Worm (Caenorhabditis elegans) whole organism, midembryonic: Measurements from ENCODE around the gene prk-2.

Experiments
- T22C8.4 ChIP-seq: fragments of 200-800 bp; sonication (Bioruptor generic); IDR thresholded peaks from 2 replicates; pipeline ENCODE4 v1.3.6; 2022; ENCODE audit warnings: missing genetic modification characterization, missing compliant biosample characterization
- cog-1 ChIP-seq: sonication (generic microtip); optimal IDR thresholded peaks from 2 replicates; lab custom pipeline; 2016; ENCODE audit warnings: missing genetic modification characterization, missing compliant biosample characterization
- klf-2 ChIP-seq: fragments of 200-800 bp; sonication (Bioruptor generic); conservative IDR thresholded peaks from 2 replicates; pipeline ENCODE4 v1.3.6; 2022; ENCODE audit warnings: missing genetic modification reagents, missing genetic modification characterization, missing compliant biosample characterization
- tab-1 ChIP-seq: fragments of 200-800 bp; sonication (Bioruptor generic); IDR thresholded peaks from 2 replicates; pipeline ENCODE4 v1.3.6; 2022; ENCODE audit warnings: missing genetic modification characterization, missing compliant biosample characterization
- ztf-23 ChIP-seq: fragments of 200-800 bp; sonication (Bioruptor generic); IDR thresholded peaks from 2 replicates; pipeline ENCODE4 v1.3.6; 2022; ENCODE audit warnings: missing genetic modification reagents, missing genetic modification characterization, missing compliant biosample characterization
- ztf-29 ChIP-seq: fragments of 200-800 bp; sonication (Bioruptor generic); IDR thresholded peaks from 2 replicates; pipeline ENCODE4 v1.3.6; 2022; ENCODE audit warnings: missing genetic modification reagents, missing genetic modification characterization, missing compliant biosample characterization

DNA sequence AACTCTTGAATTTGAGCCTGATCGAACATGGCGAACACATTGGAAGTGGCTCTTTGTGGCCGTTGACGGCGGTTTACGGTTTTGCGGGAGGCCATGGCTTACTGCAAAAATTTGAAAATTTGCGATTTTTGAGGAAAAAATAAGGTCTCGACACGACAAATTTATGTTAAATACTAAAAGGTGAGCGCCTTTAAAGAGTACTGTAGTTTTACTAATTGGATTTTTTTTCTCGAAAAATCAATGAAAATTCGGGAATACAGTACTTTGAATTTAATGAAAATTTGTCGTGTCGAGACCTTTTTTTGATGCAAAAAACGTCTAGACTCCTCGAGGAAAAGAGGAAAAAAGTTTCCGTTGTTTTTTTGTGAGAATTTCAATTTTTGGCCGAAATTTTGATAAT lies 23.7 kb upstream of the prk-2 start, which contains the start of gene mlc-4:
- no peak for TF ChIP-seq tab-1 (GFP tag; lab: Robert Waterston, UW)
- no peak for TF ChIP-seq T22C8.4 (GFP tag; lab: Robert Waterston, UW)
- no peak for TF ChIP-seq ztf-23 (GFP tag; lab: Robert Waterston, UW)
- TF ChIP-seq klf-2 = no peak
- TF ChIP-seq cog-1 = no peak
- TF ChIP-seq ztf-29 (GFP tag; lab: Robert Waterston, UW) = no peak
